Worm (Caenorhabditis elegans): ENCODE measurements around the gene skr-15.

Gene skr-15

DNA sequence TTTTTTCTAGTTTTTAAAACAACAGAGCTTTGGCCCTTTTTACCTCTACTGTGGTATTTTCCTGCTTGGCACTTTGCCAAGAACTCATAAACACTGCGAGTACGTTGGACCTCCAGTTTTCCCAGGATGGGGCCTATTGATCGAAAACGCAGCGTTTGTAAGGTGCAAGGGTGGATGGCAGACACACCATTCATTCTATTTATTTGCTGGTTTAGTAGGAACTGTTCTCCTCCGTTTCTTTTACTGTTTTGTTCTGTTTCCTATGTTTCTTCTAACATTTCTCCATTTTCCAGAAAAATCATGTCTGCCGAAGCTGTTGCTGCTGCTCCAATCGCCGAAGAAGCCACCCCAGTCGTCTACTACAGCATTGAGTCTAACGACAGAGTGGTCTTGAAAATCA is at the start of gene skr-15:
Gene skr-15, plus strand, starts transcription at position 301 of the 400 bp plus-strand sequence.
- TF ChIP-seq saeg-2 (GFP tag; IDR thresholded peaks at IDR 0.05) (no peak), egl-27 (tag; optimal IDR thresholded peaks at IDR 0.05) (no peak), zfp-3 (GFP tag; conservative IDR thresholded peaks at IDR 0.05) (no peak), D1046.2 (GFP tag; IDR thresholded peaks at IDR 0.05) (no peak), nhr-41 (GFP tag; IDR thresholded peaks at IDR 0.05) (no peak), ceh-32 (tag; optimal IDR thresholded peaks at IDR 0.05; ENCODE audit: poor library complexity) (no peak), R02D3.7 (tag; optimal IDR thresholded peaks at IDR 0.05) (no peak), sdz-12 (GFP tag; optimal IDR thresholded peaks at IDR 0.05) (no peak), ztf-7 (tag; optimal IDR thresholded peaks at IDR 0.05) (no peak), ceh-44 (GFP tag; IDR thresholded peaks at IDR 0.05) (no peak), madf-5 (GFP tag; IDR thresholded peaks at IDR 0.05) (no peak), cey-2 (tag; optimal IDR thresholded peaks at IDR 0.05; ENCODE audit: borderline replicate concordance, insufficient read depth) (no peak), lin-13 (GFP tag; optimal IDR thresholded peaks at IDR 0.05) (no peak)

- TF ChIP-seq unc-39 (tag; optimal IDR thresholded peaks at IDR 0.05) (no peak), zip-2 (tag; optimal IDR thresholded peaks at IDR 0.05) (no peak), Y105C5A.15 (GFP tag; IDR thresholded peaks at IDR 0.05) (no peak), aly-2 (tag; optimal IDR thresholded peaks at IDR 0.05) (no peak), ztf-11 (tag; optimal IDR thresholded peaks at IDR 0.05) (no peak), saeg-2 (GFP tag; IDR thresholded peaks at IDR 0.05) (no peak), zfp-3 (GFP tag; conservative IDR thresholded peaks at IDR 0.05) (no peak), lim-7 (GFP tag; IDR thresholded peaks at IDR 0.05) (no peak), gei-8 (GFP tag; optimal IDR thresholded peaks at IDR 0.05) (no peak), nhr-237 (tag; optimal IDR thresholded peaks at IDR 0.05) (no peak), hlh-11 (tag; optimal IDR thresholded peaks at IDR 0.05) (no peak), lin-15B (tag; optimal IDR thresholded peaks at IDR 0.05) (no peak), lin-13 (GFP tag; optimal IDR thresholded peaks at IDR 0.05) (no peak), dmd-6 (GFP tag; IDR thresholded peaks at IDR 0.05) (no peak)
These were observed 48.2 kb upstream of the skr-15 start, which contains the start of gene T24E12.3 for ce11 chrII:3775719-3776118. Gene T24E12.3, plus strand, starts transcription at chrII:3776019.

ce11 chrII:3777802-3778201 is 46.2 kb upstream of the skr-15 start:
- TF ChIP-seq R02D3.7 (tag; optimal IDR thresholded peaks at IDR 0.05) (no peak), ZK546.5 (tag; optimal IDR thresholded peaks at IDR 0.05) (no peak), lin-13 (GFP tag; optimal IDR thresholded peaks at IDR 0.05) (no peak), spr-3 (GFP tag; optimal IDR thresholded peaks at IDR 0.05) (no peak), F26F4.8 (GFP tag; conservative IDR thresholded peaks at IDR 0.05) (no peak), ceh-82 (tag; optimal IDR thresholded peaks at IDR 0.05) (no peak), lin-1 (GFP tag; IDR thresholded peaks at IDR 0.05) (no peak), T20F7.1 (GFP tag; optimal IDR thresholded peaks at IDR 0.05) (no peak), F49E8.2 (tag; optimal IDR thresholded peaks at IDR 0.05; ENCODE audit: borderline replicate concordance) (no peak), daf-19 (GFP tag; conservative IDR thresholded peaks at IDR 0.05) (no peak), skn-1 (tag; optimal IDR thresholded peaks at IDR 0.05) (no peak), madf-5 (GFP tag; IDR thresholded peaks at IDR 0.05) (no peak), T26A8.4 (GFP tag; IDR thresholded peaks at IDR 0.05) (no peak), ces-1 (GFP tag; optimal IDR thresholded peaks at IDR 0.05) (no peak), ceh-20 (GFP tag; IDR thresholded peaks at IDR 0.05) (no peak)

ce11 chrII:3779463-3779862 is 44.5 kb upstream of the skr-15 start, which contains the start of gene T24E12.11:
Gene T24E12.11, minus strand, starts transcription at chrII:3779563.
- TF ChIP-seq pha-4 (GFP tag; IDR thresholded peaks at IDR 0.05) = no peak
- no peak for TF ChIP-seq pha-4 (tag; optimal IDR thresholded peaks at IDR 0.05)
- TF ChIP-seq dmd-9 (GFP tag; IDR thresholded peaks at IDR 0.05) = no peak
- no peak for TF ChIP-seq lin-38 (GFP tag; IDR thresholded peaks at IDR 0.05)
- no peak for TF ChIP-seq ZK546.5 (tag; optimal IDR thresholded peaks at IDR 0.05)
- TF ChIP-seq aly-2 (tag; optimal IDR thresholded peaks at IDR 0.05) = no peak
